Fruit fly (Drosophila melanogaster) whole organism, wandering third instar larva: ENCODE results near the gene Toll-6.

Experiments
- Abd-B ChIP-seq: fragments of >200 bp; optimal IDR thresholded peaks from 2 replicates; lab custom pipeline; 2017; ENCODE audit warnings: missing biosample characterization, missing genetic modification characterization
- CG32264 ChIP-seq: fragments of 200-800 bp; sonication (Bioruptor generic); optimal IDR thresholded peaks from 2 replicates; lab custom pipeline; 2016; ENCODE audit warnings: missing biosample characterization, missing genetic modification characterization
- CG9705 ChIP-seq: fragments of 200-800 bp; sonication (Bioruptor generic); optimal IDR thresholded peaks from 2 replicates; lab custom pipeline; 2018; ENCODE audit warnings: missing biosample characterization, mild to moderate bottlenecking, missing genetic modification characterization
- CrebA ChIP-seq: fragments of 200-800 bp; sonication (Bioruptor generic); optimal IDR thresholded peaks from 2 replicates; lab custom pipeline; 2016; ENCODE audit warnings: missing biosample characterization, mild to moderate bottlenecking, missing genetic modification characterization, borderline replicate concordance
- Dfd ChIP-seq: fragments of >200 bp; optimal IDR thresholded peaks from 2 replicates; lab custom pipeline; 2017; ENCODE audit warnings: missing biosample characterization, missing genetic modification characterization
- Dif ChIP-seq: fragments of 200-275, 200-300 bp; sonication (Bioruptor generic); optimal IDR thresholded peaks from 2 replicates; lab custom pipeline; 2018; ENCODE audit warnings: missing biosample characterization, missing genetic modification characterization; ENCODE audit not compliant: partially characterized antibody
- HLH106 ChIP-seq: fragments of 200-800 bp; optimal IDR thresholded peaks from 3 replicates; lab custom pipeline; 2019; ENCODE audit warnings: missing biosample characterization, mild to moderate bottlenecking, missing genetic modification characterization, moderate library complexity
- Hnf4 ChIP-seq: fragments of 200-800 bp; sonication (Bioruptor generic); optimal IDR thresholded peaks from 2 replicates; lab custom pipeline; 2016; ENCODE audit warnings: missing biosample characterization, mild to moderate bottlenecking, missing genetic modification characterization
- Hr78 ChIP-seq: fragments of >200 bp; optimal IDR thresholded peaks from 2 replicates; lab custom pipeline; 2017; ENCODE audit warnings: missing biosample characterization, missing genetic modification characterization
- Jra ChIP-seq: sonication (Bioruptor generic); optimal IDR thresholded peaks from 2 replicates; lab custom pipeline; 2016; ENCODE audit warnings: missing biosample characterization, missing genetic modification characterization
- Mio ChIP-seq: sonication (Bioruptor generic); optimal IDR thresholded peaks from 2 replicates; lab custom pipeline; 2016; ENCODE audit warnings: missing biosample characterization, missing genetic modification characterization
- Myc ChIP-seq: fragments of >200 bp; optimal IDR thresholded peaks from 2 replicates; lab custom pipeline; 2017
- OdsH ChIP-seq: fragments of 200-800 bp; sonication (Bioruptor generic); optimal IDR thresholded peaks from 2 replicates; lab custom pipeline; 2016; ENCODE audit warnings: missing biosample characterization, mild to moderate bottlenecking, missing genetic modification characterization
- Sp1 ChIP-seq: fragments of 200-800 bp; sonication (Bioruptor generic); optimal IDR thresholded peaks from 3 replicates; lab custom pipeline; 2019; ENCODE audit warnings: missing biosample characterization, mild to moderate bottlenecking, missing genetic modification characterization, moderate library complexity
- br ChIP-seq: fragments of 200-800 bp; sonication (Bioruptor generic); optimal IDR thresholded peaks from 2 replicates; lab custom pipeline; 2016; ENCODE audit warnings: missing biosample characterization, missing genetic modification characterization
- brk ChIP-seq: fragments of 200-800 bp; sonication (Bioruptor generic); optimal IDR thresholded peaks from 2 replicates; lab custom pipeline; 2016; ENCODE audit warnings: missing biosample characterization, mild to moderate bottlenecking, missing genetic modification characterization
- dl ChIP-seq, 2 experiments: fragments of 175-275, 200-275 bp in 1 of 2; fragments of 200-275 bp in 1 of 2; sonication (Bioruptor generic); optimal IDR thresholded peaks; lab custom pipeline; 2018; ENCODE audit warnings: mild to moderate bottlenecking in 2 of 2, missing biosample characterization in 2 of 2, missing genetic modification characterization in 2 of 2, moderate library complexity in 2 of 2; ENCODE audit not compliant: partially characterized antibody in 2 of 2, insufficient read depth in 1 of 2
- dmrt93B ChIP-seq: fragments of 200-800 bp; sonication (Bioruptor generic); optimal IDR thresholded peaks from 2 replicates; lab custom pipeline; 2018; ENCODE audit warnings: missing biosample characterization, mild to moderate bottlenecking, missing genetic modification characterization
- ey ChIP-seq: fragments of 200-800 bp; sonication (Bioruptor generic); optimal IDR thresholded peaks from 2 replicates; lab custom pipeline; 2016; ENCODE audit warnings: missing biosample characterization, missing genetic modification characterization
- foxo ChIP-seq, 2 experiments: fragments of 200-800 bp; sonication (Bioruptor generic); optimal IDR thresholded peaks; 2 replicates in 1 of 2; 3 replicates in 1 of 2; lab custom pipeline; 2016 to 2017; ENCODE audit warnings: missing biosample characterization in 2 of 2, missing genetic modification characterization in 2 of 2
- fru ChIP-seq: fragments of 200-800 bp; sonication (Bioruptor generic); optimal IDR thresholded peaks from 3 replicates; lab custom pipeline; 2016; ENCODE audit warnings: missing biosample characterization, mild to moderate bottlenecking, missing genetic modification characterization
- h ChIP-seq: fragments of 200-800 bp; sonication (Bioruptor generic); optimal IDR thresholded peaks from 3 replicates; lab custom pipeline; 2016; ENCODE audit warnings: missing biosample characterization, mild to moderate bottlenecking, missing genetic modification characterization
- jim ChIP-seq: fragments of 175-275, 200-325 bp; sonication (Bioruptor generic); optimal IDR thresholded peaks from 2 replicates; lab custom pipeline; 2016; ENCODE audit warnings: missing biosample characterization, mild to moderate bottlenecking, missing genetic modification characterization
- pan ChIP-seq: fragments of >200 bp; optimal IDR thresholded peaks from 2 replicates; lab custom pipeline; 2017
- psq ChIP-seq: fragments of 200-800 bp; sonication (Bioruptor generic); optimal IDR thresholded peaks from 3 replicates; lab custom pipeline; 2017; ENCODE audit warnings: missing biosample characterization, mild to moderate bottlenecking, missing genetic modification characterization, moderate library complexity
- rgr ChIP-seq: fragments of 200-800 bp; sonication (Bioruptor generic); optimal IDR thresholded peaks from 3 replicates; lab custom pipeline; 2016; ENCODE audit warnings: missing biosample characterization, mild to moderate bottlenecking, missing genetic modification characterization
- sage ChIP-seq: fragments of 200-800 bp; sonication (Bioruptor generic); optimal IDR thresholded peaks from 2 replicates; lab custom pipeline; 2016; ENCODE audit warnings: missing biosample characterization, mild to moderate bottlenecking, missing genetic modification characterization
- sv ChIP-seq: fragments of 200-800 bp; sonication (Bioruptor generic); optimal IDR thresholded peaks from 3 replicates; lab custom pipeline; 2016; ENCODE audit warnings: missing biosample characterization, missing genetic modification characterization
- tai ChIP-seq: sonication (Bioruptor generic); optimal IDR thresholded peaks from 2 replicates; lab custom pipeline; 2016; ENCODE audit warnings: missing biosample characterization, missing genetic modification characterization
- usp ChIP-seq: fragments of >200 bp; optimal IDR thresholded peaks from 2 replicates; lab custom pipeline; 2017; ENCODE audit warnings: missing biosample characterization, missing genetic modification characterization

Toll-6 gene

dm6 chr3L:15353739-15354138 lies 17.2 kb downstream of the Toll-6 start:
- no peak for TF ChIP-seq sage (GFP tag; lab: Kevin White, UChicago)
- no peak for TF ChIP-seq HLH106 (tag; lab: Kevin White, UChicago)
- TF ChIP-seq br: no peak
- TF ChIP-seq Jra (GFP tag; lab: Kevin White, UChicago): no peak
- no peak for TF ChIP-seq sv
- no peak for TF ChIP-seq jim (GFP tag; lab: Kevin White, UChicago)
- no peak for TF ChIP-seq h (GFP tag; lab: Kevin White, UChicago)
- no peak for TF ChIP-seq rgr (GFP tag; lab: Kevin White, UChicago)
- no peak for TF ChIP-seq Hr78
- TF ChIP-seq tai (GFP tag; lab: Kevin White, UChicago): no peak
- no peak for TF ChIP-seq Dfd
- no peak for TF ChIP-seq Myc
- no peak for TF ChIP-seq CG9705 (GFP tag; lab: Kevin White, UChicago)
- no peak for TF ChIP-seq dl (GFP tag; optimal IDR thresholded peaks at IDR 0.05; lab: Kevin White, UChicago; ENCODE audit: insufficient read depth in 1 of 2, partially characterized antibody in 2 of 2)
- TF ChIP-seq Dif (GFP tag; lab: Kevin White, UChicago): no peak
- no peak for TF ChIP-seq OdsH (GFP tag; lab: Kevin White, UChicago)
- no peak for TF ChIP-seq Abd-B (GFP tag; lab: Kevin White, UChicago)
- TF ChIP-seq CrebA (GFP tag; lab: Kevin White, UChicago): no peak
- TF ChIP-seq foxo (GFP tag; optimal IDR thresholded peaks at IDR 0.05; lab: Kevin White, UChicago): no peak
- TF ChIP-seq, all 38 proteins: peak for 0

dm6 chr3L:15354763-15355162 lies 18.3 kb downstream of the Toll-6 start:
- TF ChIP-seq fru (no peak), tai (GFP tag; lab: Kevin White, UChicago) (no peak), Dif (GFP tag; lab: Kevin White, UChicago) (no peak), foxo (GFP tag; optimal IDR thresholded peaks at IDR 0.05; lab: Kevin White, UChicago) (no peak), ey (GFP tag; lab: Kevin White, UChicago) (no peak), Sp1 (no peak), Mio (GFP tag; lab: Kevin White, UChicago) (no peak), psq (GFP tag; lab: Kevin White, UChicago) (no peak), Hnf4 (GFP tag; lab: Kevin White, UChicago) (no peak), OdsH (GFP tag; lab: Kevin White, UChicago) (no peak), dmrt93B (no peak), dl (GFP tag; optimal IDR thresholded peaks at IDR 0.05; lab: Kevin White, UChicago; ENCODE audit: insufficient read depth in 1 of 2, partially characterized antibody in 2 of 2) (no peak)
- TF ChIP-seq, all 38 proteins: peak for 0

- TF ChIP-seq Hr78 (no peak), Myc (no peak), pan (no peak), Sp1 (no peak)
Observed at dm6 chr3L:15357471-15357870, 21.0 kb downstream of the Toll-6 start.

- no peak for TF ChIP-seq h (GFP tag; lab: Kevin White, UChicago)
- TF ChIP-seq CG9705 (GFP tag; lab: Kevin White, UChicago): no peak
- no peak for TF ChIP-seq usp (GFP tag; lab: Kevin White, UChicago)
- no peak for TF ChIP-seq Hnf4 (GFP tag; lab: Kevin White, UChicago)
- no peak for TF ChIP-seq brk (GFP tag; lab: Kevin White, UChicago)
- no peak for TF ChIP-seq psq (GFP tag; lab: Kevin White, UChicago)
- no peak for TF ChIP-seq sv
- no peak for TF ChIP-seq rgr (GFP tag; lab: Kevin White, UChicago)
- TF ChIP-seq CG32264 (GFP tag; lab: Kevin White, UChicago): no peak
- no peak for TF ChIP-seq CrebA (GFP tag; lab: Kevin White, UChicago)
- TF ChIP-seq fru: no peak
- no peak for TF ChIP-seq Dfd
- no peak for TF ChIP-seq Myc
- no peak for TF ChIP-seq OdsH (GFP tag; lab: Kevin White, UChicago)
- TF ChIP-seq, all 38 proteins: peak for 0
Observed at dm6 chr3L:15366310-15366709, 29.8 kb downstream of the Toll-6 start.
